Fruit fly (Drosophila melanogaster): Measurements from ENCODE around the gene CG3777.

DNA sequence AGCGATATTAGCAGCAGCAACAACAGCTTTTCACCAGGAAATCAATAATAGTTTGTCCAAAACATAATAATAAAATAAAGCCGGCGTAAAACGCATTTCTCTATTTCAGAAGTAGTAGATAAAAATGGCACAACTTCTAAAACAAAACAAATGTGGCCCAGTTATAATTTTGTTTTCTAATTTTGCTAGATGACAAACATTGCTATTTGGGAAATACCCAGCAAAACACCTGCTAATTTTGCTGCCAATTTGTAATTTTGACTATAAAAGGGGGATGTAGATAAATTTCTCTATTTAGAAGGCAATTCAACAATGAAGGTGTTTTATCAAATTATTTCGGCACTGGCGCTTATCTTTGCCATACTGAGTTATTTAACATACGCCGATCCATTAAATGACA, 73.3 kb downstream of the CG3777 start, which contains the start of gene CG43182:
- TF ChIP-seq pan (optimal IDR thresholded peaks at IDR 0.05) (no peak), psq (optimal IDR thresholded peaks at IDR 0.05) (no peak), EcR (GFP tag; optimal IDR thresholded peaks at IDR 0.05) (no peak)

Data from whole organism.